Fruit fly (Drosophila melanogaster): ENCODE results near the gene Ugt302K1.

dm6 chr3R:11195792-11196191 lies 42.1 kb upstream of the Ugt302K1 start, which contains the start of gene CG18577:
- TF ChIP-seq Ets98B (GFP tag; IDR thresholded peaks at IDR 0.05) (no peak), CG32121 (GFP tag; IDR thresholded peaks at IDR 0.05) (no peak), CG9948 (tag; optimal IDR thresholded peaks at IDR 0.05) (no peak)

All from whole organism, pupa.